Fruit fly (Drosophila melanogaster): Measurements from ENCODE around the gene rept.

Gene rept

dm6 chr3L:19216377-19216776 lies 38.8 kb upstream of the rept start (continued):
- TF ChIP-seq sc (optimal IDR thresholded peaks at IDR 0.05): no peak
- no peak for TF ChIP-seq sc (GFP tag; optimal IDR thresholded peaks at IDR 0.05)
- no peak for TF ChIP-seq Sry-δ (GFP tag; optimal IDR thresholded peaks at IDR 0.05)
- 0 out of 2 replicates have a peak, but pooled peaks have one; percentile 13 for TF ChIP-seq CG10321 (GFP tag; IDR thresholded peaks at IDR 0.05)
- TF ChIP-seq slbo (GFP tag; IDR thresholded peaks at IDR 0.05): peak; percentile 56; the same call in 1 of the 2 replicates
- peak; percentile 35; the same call in 1 of the 2 replicates for TF ChIP-seq al (GFP tag; IDR thresholded peaks at IDR 0.05)
- no peak for TF ChIP-seq insv (GFP tag; optimal IDR thresholded peaks at IDR 0.05)
- TF ChIP-seq CG8944 (GFP tag; optimal IDR thresholded peaks at IDR 0.05): no peak
- TF ChIP-seq nerfin-1 (tag; optimal IDR thresholded peaks at IDR 0.05): peak; percentile 10
- TF ChIP-seq Jarid2 (GFP tag; optimal IDR thresholded peaks at IDR 0.05): peak; percentile 8
- TF ChIP-seq Hmr (GFP tag; optimal IDR thresholded peaks at IDR 0.05): peak; percentile 58
- TF ChIP-seq CG1233 (GFP tag; optimal IDR thresholded peaks at IDR 0.05): peak; percentile 46
- no peak for TF ChIP-seq Nf-YC (tag; optimal IDR thresholded peaks at IDR 0.05)
- peak; percentile 55; the same call in 1 of the 2 replicates for TF ChIP-seq Xrp1 (GFP tag; IDR thresholded peaks at IDR 0.05)
- TF ChIP-seq CG12391 (tag; optimal IDR thresholded peaks at IDR 0.05): peak; percentile 48
- TF ChIP-seq CG14014 (GFP tag; IDR thresholded peaks at IDR 0.05): peak; percentile 30; the same call in 1 of the 2 replicates
- TF ChIP-seq dysf (GFP tag; IDR thresholded peaks at IDR 0.05): peak; percentile 47; the same call in 1 of the 3 replicates
- no peak for TF ChIP-seq pita (GFP tag; optimal IDR thresholded peaks at IDR 0.05)
- peak; percentile 17 for TF ChIP-seq run (tag; optimal IDR thresholded peaks at IDR 0.05)
- peak; percentile 42; the same call in 1 of the 3 replicates for TF ChIP-seq tgo (GFP tag; IDR thresholded peaks at IDR 0.05)
- 0 out of 2 replicates have a peak, but pooled peaks have one; percentile 11 for TF ChIP-seq CG11085 (GFP tag; IDR thresholded peaks at IDR 0.05)
- TF ChIP-seq Hr3 (GFP tag; optimal IDR thresholded peaks at IDR 0.05): no peak
- no peak for TF ChIP-seq kni (GFP tag; optimal IDR thresholded peaks at IDR 0.05)
- peak; percentile 70 for TF ChIP-seq CG7839 (tag; optimal IDR thresholded peaks at IDR 0.05)
- no peak for TF ChIP-seq gsb-n (tag; optimal IDR thresholded peaks at IDR 0.05)
- TF ChIP-seq CG12155 (GFP tag; optimal IDR thresholded peaks at IDR 0.05): peak; percentile 1
- peak; percentile 58 for TF ChIP-seq CG15269 (tag; optimal IDR thresholded peaks at IDR 0.05)
- TF ChIP-seq dmrt11E (tag; optimal IDR thresholded peaks at IDR 0.05): no peak
- no peak for TF ChIP-seq shn (GFP tag; optimal IDR thresholded peaks at IDR 0.05)
- TF ChIP-seq CG2120 (GFP tag; optimal IDR thresholded peaks at IDR 0.05): peak; percentile 40
- no peak for TF ChIP-seq CG11093 (GFP tag; IDR thresholded peaks at IDR 0.05)
- TF ChIP-seq odd (GFP tag; optimal IDR thresholded peaks at IDR 0.05): no peak
- no peak for TF ChIP-seq CG7745 (tag; optimal IDR thresholded peaks at IDR 0.05)
- no peak for TF ChIP-seq Myb (GFP tag; optimal IDR thresholded peaks at IDR 0.05)
- TF ChIP-seq btn (GFP tag; optimal IDR thresholded peaks at IDR 0.05): no peak
- no peak for TF ChIP-seq Vsx1 (GFP tag; optimal IDR thresholded peaks at IDR 0.05)
- peak; percentile 14 for TF ChIP-seq fd3F (GFP tag; optimal IDR thresholded peaks at IDR 0.05)
- no peak for TF ChIP-seq CG3407 (GFP tag; optimal IDR thresholded peaks at IDR 0.05)
- no peak for TF ChIP-seq CG5953 (GFP tag; IDR thresholded peaks at IDR 0.05)
- TF ChIP-seq scrt (GFP tag; optimal IDR thresholded peaks at IDR 0.05): peak; percentile 52
- peak; percentile 10 for TF ChIP-seq CG10267 (tag; optimal IDR thresholded peaks at IDR 0.05)
- 0 out of 3 replicates have a peak, but pooled peaks have one; percentile 21 for TF ChIP-seq ken (GFP tag; IDR thresholded peaks at IDR 0.05)
- TF ChIP-seq Sox102F (GFP tag; optimal IDR thresholded peaks at IDR 0.05): peak; percentile 65
- peak; percentile 0 for TF ChIP-seq CG14710 (tag; optimal IDR thresholded peaks at IDR 0.05)
- TF ChIP-seq CG2889 (GFP tag; IDR thresholded peaks at IDR 0.05): no peak
- no peak for TF ChIP-seq Stat92E (GFP tag; optimal IDR thresholded peaks at IDR 0.05)
- no peak for TF ChIP-seq fu2 (GFP tag; optimal IDR thresholded peaks at IDR 0.05)
- peak; percentile 60 for TF ChIP-seq grau (tag; optimal IDR thresholded peaks at IDR 0.05)
- TF ChIP-seq CG6272 (GFP tag; IDR thresholded peaks at IDR 0.05): no peak
- no peak for TF ChIP-seq h (optimal IDR thresholded peaks at IDR 0.05)
- TF ChIP-seq Ssrp (tag; optimal IDR thresholded peaks at IDR 0.05): peak; percentile 17

All from whole organism, embryonic.